Worm (Caenorhabditis elegans): ENCODE data around the gene hif-1.

- no peak for TF ChIP-seq him-1 (tag; optimal IDR thresholded peaks at IDR 0.05)
- TF ChIP-seq dao-5 (tag; optimal IDR thresholded peaks at IDR 0.05), result no peak
Observed at ce11 chrV:20758106-20758505, 22.1 kb upstream of the hif-1 start.

All from whole organism, L4/young adult.